Fruit fly (Drosophila melanogaster) whole organism, wandering third instar larva: ENCODE data around the gene CG32110.

Source experiments
- Rel ChIP-seq, 2 experiments: fragments of 200-800 bp; sonication (Bioruptor generic) in 1 of 2; optimal IDR thresholded peaks; 2 replicates in 1 of 2; 3 replicates in 1 of 2; lab custom pipeline; 2016 to 2019; ENCODE audit warnings: mild to moderate bottlenecking in 2 of 2, missing biosample characterization in 2 of 2, missing genetic modification characterization in 2 of 2, moderate library complexity in 1 of 2
- Sp1 ChIP-seq: fragments of 200-800 bp; sonication (Bioruptor generic); optimal IDR thresholded peaks from 3 replicates; lab custom pipeline; 2019; ENCODE audit warnings: missing biosample characterization, mild to moderate bottlenecking, missing genetic modification characterization, moderate library complexity
- dmrt93B ChIP-seq: fragments of 200-800 bp; sonication (Bioruptor generic); optimal IDR thresholded peaks from 2 replicates; lab custom pipeline; 2018; ENCODE audit warnings: missing biosample characterization, mild to moderate bottlenecking, missing genetic modification characterization
- ey ChIP-seq: fragments of 200-800 bp; sonication (Bioruptor generic); optimal IDR thresholded peaks from 2 replicates; lab custom pipeline; 2016; ENCODE audit warnings: missing biosample characterization, missing genetic modification characterization
- pan ChIP-seq: fragments of >200 bp; optimal IDR thresholded peaks from 2 replicates; lab custom pipeline; 2017
- sv ChIP-seq: fragments of 200-800 bp; sonication (Bioruptor generic); optimal IDR thresholded peaks from 3 replicates; lab custom pipeline; 2016; ENCODE audit warnings: missing biosample characterization, missing genetic modification characterization

dm6 chr3L:12853423-12853822, 44.9 kb downstream of the CG32110 start, which contains the start of gene Ent3:
- no peak for TF ChIP-seq pan (lab: Kevin White, UChicago)
- TF ChIP-seq Sp1 (GFP tag; lab: Kevin White, UChicago), result no peak
- no peak for TF ChIP-seq Rel (GFP tag; optimal IDR thresholded peaks at IDR 0.05; lab: Kevin White, UChicago)
- TF ChIP-seq Rel (tag; optimal IDR thresholded peaks at IDR 0.05; lab: Kevin White, UChicago), result no peak
- TF ChIP-seq dmrt93B (GFP tag; lab: Kevin White, UChicago), result no peak
- no peak for TF ChIP-seq ey
- TF ChIP-seq sv (GFP tag; lab: Kevin White, UChicago), result no peak
